ENCODE assay signal across 2 worm cellular contexts in the genomic region with DNA sequence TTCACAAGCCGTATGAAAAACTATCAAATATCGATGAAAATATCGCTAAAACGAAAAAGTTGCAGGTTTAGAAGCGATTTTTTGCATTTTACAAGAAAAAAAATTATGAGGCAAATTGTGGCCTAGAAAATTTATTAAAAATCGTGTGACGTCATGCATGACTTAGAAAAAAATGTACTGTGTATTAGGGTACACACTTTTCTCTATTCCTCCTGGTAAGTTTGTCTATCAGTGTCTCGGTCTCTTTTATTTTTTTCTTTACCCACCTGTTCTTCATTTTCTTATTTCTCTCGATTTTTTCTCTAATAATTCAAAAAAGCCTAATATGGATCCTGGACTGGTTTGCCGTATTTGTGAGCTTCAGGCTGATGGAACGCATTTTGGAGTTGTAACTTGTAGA.
TF ChIP-seq lines count a peak whose summit lies in the region.

nhr-227 (plus strand) TSS at position 326 of the 400 bp plus-strand sequence.

TF ChIP-seq in whole organism, L3 larva, 47 proteins besides CTCF, POLR2A, EP300 and RAD21:
- TF ChIP-seq daf-12 (tag; optimal IDR thresholded peaks at IDR 0.05; lab: Kevin White, UChicago) (no peak), pha-4 (tag; optimal IDR thresholded peaks at IDR 0.05; lab: Kevin White, UChicago) (peak; percentile 15), ceh-82 (tag; optimal IDR thresholded peaks at IDR 0.05; lab: Kevin White, UChicago) (no peak), ceh-16 (tag; optimal IDR thresholded peaks at IDR 0.05; lab: Kevin White, UChicago) (no peak)

TF ChIP-seq in whole organism, L4 larva, 104 proteins besides CTCF, POLR2A, EP300 and RAD21:
- TF ChIP-seq hlh-30 (tag; optimal IDR thresholded peaks at IDR 0.05; lab: Kevin White, UChicago; ENCODE audit: insufficient read depth) (peak; percentile 12), nhr-48 (tag; optimal IDR thresholded peaks at IDR 0.05; lab: Kevin White, UChicago) (no peak), nhr-28 (tag; optimal IDR thresholded peaks at IDR 0.05; lab: Kevin White, UChicago) (peak; percentile 51), dve-1 (tag; optimal IDR thresholded peaks at IDR 0.05; lab: Kevin White, UChicago; ENCODE audit: insufficient read depth) (peak; percentile 31), T20F7.1 (GFP tag; optimal IDR thresholded peaks at IDR 0.05; lab: Kevin White, UChicago) (peak; percentile 33), aha-1 (tag; lab: Kevin White, UChicago) (peak; percentile 75)

Comparison
In these comparisons a context has a peak if more than half of its experiments do, and no peak if none do; other contexts are left out.
1. Of the 28 proteins assayed by ChIP-seq in both whole organism, L4 larva and whole organism, L3 larva: peak only in whole organism, L4 larva: nhr-28; only in whole organism, L3 larva: pha-4; in both: none; in neither: 26.